Worm (Caenorhabditis elegans) whole organism, early embryonic: ENCODE measurements around the gene F46B3.1.

Experiments
- B0310.2 ChIP-seq: sonication (generic microtip); optimal IDR thresholded peaks from 2 replicates; lab custom pipeline; 2016; ENCODE audit warnings: mild to moderate bottlenecking, missing genetic modification characterization, missing compliant biosample characterization
- ceh-13 ChIP-seq: fragments of 200-800 bp; sonication (Bioruptor generic); optimal IDR thresholded peaks from 2 replicates; lab custom pipeline; 2018; ENCODE audit warnings: mild to moderate bottlenecking, missing genetic modification characterization, missing compliant biosample characterization
- ceh-36 ChIP-seq: sonication (generic microtip); optimal IDR thresholded peaks from 2 replicates; lab custom pipeline; 2016; ENCODE audit warnings: missing genetic modification characterization, inconsistent platforms, missing compliant biosample characterization
- flt-1 ChIP-seq: fragments of 200-800 bp; sonication (Bioruptor generic); IDR thresholded peaks from 2 replicates; pipeline ENCODE4 v1.3.6; 2022; ENCODE audit warnings: missing genetic modification characterization, missing compliant biosample characterization
- pes-1 ChIP-seq: fragments of 200-800 bp; sonication (Bioruptor generic); IDR thresholded peaks from 2 replicates; pipeline ENCODE4 v1.3.6; 2022; ENCODE audit warnings: missing genetic modification reagents, missing genetic modification characterization, missing compliant biosample characterization

DNA sequence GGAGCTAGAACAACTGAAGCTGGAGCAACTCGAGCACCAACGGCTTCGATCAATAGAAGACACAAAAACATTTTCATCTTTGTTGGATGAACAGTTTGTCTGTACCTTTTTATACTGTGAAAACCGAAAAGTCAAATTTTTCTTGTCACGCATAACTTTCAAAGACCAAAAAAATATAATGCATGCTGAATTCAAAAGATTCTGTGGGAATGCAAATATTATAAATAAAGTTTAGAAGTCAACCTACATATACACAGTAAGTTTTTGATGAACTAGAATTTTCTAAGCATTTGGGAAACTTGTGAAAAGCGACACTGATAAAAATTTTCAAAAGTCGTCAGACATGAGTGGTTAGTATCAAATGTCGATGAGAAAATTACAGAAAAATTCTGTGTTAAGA, 36.6 kb upstream of the F46B3.1 start, which contains the start of gene F46B3.15:
- TF ChIP-seq ceh-13 (GFP tag; lab: Kevin White, UChicago) (no peak), B0310.2 (tag; lab: Kevin White, UChicago) (no peak), pes-1 (GFP tag; lab: Robert Waterston, UW) (no peak), ceh-36 (no peak), flt-1 (GFP tag; lab: Robert Waterston, UW) (no peak)
